Fruit fly (Drosophila melanogaster): ENCODE data around the gene CG4022.

CG4022 gene

dm6 chr3L:9399013-9399750, 11.4 kb downstream of the CG4022 start, which contains the start of gene CG4080 (continued):
- TF ChIP-seq CG10654 (GFP tag; optimal IDR thresholded peaks at IDR 0.05) (no peak), gem (tag; optimal IDR thresholded peaks at IDR 0.05) (peak; percentile 34), Xbp1 (GFP tag; optimal IDR thresholded peaks at IDR 0.05) (peak; percentile 19), ci (GFP tag; IDR thresholded peaks at IDR 0.05) (no peak), CG5180 (GFP tag; optimal IDR thresholded peaks at IDR 0.05) (no peak), CG3847 (GFP tag; IDR thresholded peaks at IDR 0.05) (peak; percentile 18; the same call in 1 of the 2 replicates), schlank (tag; optimal IDR thresholded peaks at IDR 0.05) (no peak), Taf1 (GFP tag; IDR thresholded peaks at IDR 0.05) (no peak), Ptx1 (GFP tag; IDR thresholded peaks at IDR 0.05) (no peak), B-H2 (GFP tag; optimal IDR thresholded peaks at IDR 0.05) (peak; percentile 61), Opbp (GFP tag; IDR thresholded peaks at IDR 0.05; ENCODE audit: partially characterized antibody) (peak; percentile 65; the same call in 1 of the 3 replicates), zfh1 (GFP tag; IDR thresholded peaks at IDR 0.05) (no peak), lilli (GFP tag; optimal IDR thresholded peaks at IDR 0.05) (peak; percentile 52), sima (GFP tag; optimal IDR thresholded peaks at IDR 0.05) (no peak), Mrtf (GFP tag; IDR thresholded peaks at IDR 0.05) (no peak), Nf-YC (tag; optimal IDR thresholded peaks at IDR 0.05) (peak; percentile 44), aop (GFP tag; IDR thresholded peaks at IDR 0.05) (no peak), psq (GFP tag; optimal IDR thresholded peaks at IDR 0.05) (no peak), Sry-δ (GFP tag; optimal IDR thresholded peaks at IDR 0.05) (peak; percentile 67), Dfd (GFP tag; optimal IDR thresholded peaks at IDR 0.05) (no peak), CG34422 (GFP tag; IDR thresholded peaks at IDR 0.05) (no peak; the same call in 2 of the 3 replicates), croc (GFP tag; conservative IDR thresholded peaks at IDR 0.05) (no peak), CG4404 (GFP tag; IDR thresholded peaks at IDR 0.05) (no peak), Hr3 (GFP tag; optimal IDR thresholded peaks at IDR 0.05) (peak; percentile 19), CG18599 (GFP tag; optimal IDR thresholded peaks at IDR 0.05) (no peak), CG12236 (GFP tag; optimal IDR thresholded peaks at IDR 0.05) (no peak), sug (tag; optimal IDR thresholded peaks at IDR 0.05) (peak; percentile 22), CG4424 (GFP tag; optimal IDR thresholded peaks at IDR 0.05) (peak; percentile 8), Nf-YB (GFP tag; optimal IDR thresholded peaks at IDR 0.05) (peak; percentile 23), toy (GFP tag; IDR thresholded peaks at IDR 0.05) (no peak), Camta (GFP tag; optimal IDR thresholded peaks at IDR 0.05) (peak; percentile 16), CG8944 (GFP tag; optimal IDR thresholded peaks at IDR 0.05) (no peak), odd (GFP tag; optimal IDR thresholded peaks at IDR 0.05) (no peak), nmo (GFP tag; optimal IDR thresholded peaks at IDR 0.05) (peak; percentile 66), Lhr (GFP tag; optimal IDR thresholded peaks at IDR 0.05) (peak; percentile 81), CG10274 (GFP tag; optimal IDR thresholded peaks at IDR 0.05) (no peak), dpn (GFP tag; optimal IDR thresholded peaks at IDR 0.05) (no peak), CG4360 (GFP tag; IDR thresholded peaks at IDR 0.05) (no peak), zen2 (GFP tag; IDR thresholded peaks at IDR 0.05; ENCODE audit: partially characterized antibody) (no peak; the same call in 2 of the 3 replicates), fd3F (GFP tag; optimal IDR thresholded peaks at IDR 0.05) (no peak), az2 (GFP tag; optimal IDR thresholded peaks at IDR 0.05) (no peak), MBD-R2 (GFP tag; IDR thresholded peaks at IDR 0.05) (peak; percentile 25), CG8359 (GFP tag; optimal IDR thresholded peaks at IDR 0.05; ENCODE audit: borderline replicate concordance) (no peak), HmgD (GFP tag; optimal IDR thresholded peaks at IDR 0.05) (no peak), CG11093 (GFP tag; IDR thresholded peaks at IDR 0.05) (no peak), CG13287 (GFP tag; IDR thresholded peaks at IDR 0.05; ENCODE audit: partially characterized antibody) (peak; percentile 88), CG5245 (GFP tag; optimal IDR thresholded peaks at IDR 0.05) (no peak), zf30C (GFP tag; optimal IDR thresholded peaks at IDR 0.05) (no peak), exex (tag; optimal IDR thresholded peaks at IDR 0.05) (peak; percentile 1), cad (GFP tag; optimal IDR thresholded peaks at IDR 0.05) (no peak)

Measured in whole organism, embryonic.